Fruit fly (Drosophila melanogaster) whole organism, embryonic: ENCODE data around the gene Ndfip.

ENCODE experiments used
- Bgb ChIP-seq: fragments of 200-800 bp; sonication (Bioruptor generic); IDR thresholded peaks from 2 replicates; pipeline ENCODE4 v1.3.6; 2022; ENCODE audit warnings: missing biosample characterization, missing genetic modification characterization; ENCODE audit not compliant: partially characterized antibody
- CG10431 ChIP-seq: fragments of 200-800 bp; sonication (Bioruptor generic); optimal IDR thresholded peaks from 3 replicates; lab custom pipeline; 2018; ENCODE audit warnings: missing biosample characterization, mild to moderate bottlenecking, missing genetic modification characterization
- CG10543 ChIP-seq: fragments of 200-800 bp; sonication (Bioruptor generic); optimal IDR thresholded peaks from 3 replicates; lab custom pipeline; 2017; ENCODE audit warnings: missing biosample characterization, mild to moderate bottlenecking, missing genetic modification characterization, moderate library complexity
- CG10979 ChIP-seq: fragments of 200-800 bp; sonication (Bioruptor generic); optimal IDR thresholded peaks from 2 replicates; lab custom pipeline; 2018; ENCODE audit warnings: missing biosample characterization, mild to moderate bottlenecking, missing genetic modification characterization, moderate library complexity
- CG11247 ChIP-seq: fragments of 200-800 bp; sonication (Bioruptor generic); IDR thresholded peaks from 2 replicates; pipeline ENCODE4 v1.3.6; 2022; ENCODE audit warnings: missing biosample characterization, missing genetic modification characterization
- CG13775 ChIP-seq: fragments of 200-800 bp; sonication (Bioruptor generic); optimal IDR thresholded peaks from 3 replicates; lab custom pipeline; 2017; ENCODE audit warnings: missing biosample characterization, mild to moderate bottlenecking, missing genetic modification characterization
- CG13894 ChIP-seq: fragments of 200-800 bp; sonication (Bioruptor generic); optimal IDR thresholded peaks from 3 replicates; lab custom pipeline; 2018; ENCODE audit warnings: missing biosample characterization, mild to moderate bottlenecking, missing genetic modification characterization, moderate library complexity
- CG14441 ChIP-seq: fragments of 200-800 bp; sonication (Bioruptor generic); IDR thresholded peaks from 2 replicates; pipeline ENCODE4 v1.3.6; 2022; ENCODE audit warnings: missing biosample characterization, missing genetic modification characterization
- CG14965 ChIP-seq: fragments of 200-800 bp; sonication (Bioruptor generic); optimal IDR thresholded peaks from 2 replicates; lab custom pipeline; 2016; ENCODE audit warnings: missing biosample characterization, missing genetic modification characterization, borderline replicate concordance
- CG18262 ChIP-seq: fragments of 200-800 bp; optimal IDR thresholded peaks from 3 replicates; lab custom pipeline; 2019; ENCODE audit warnings: missing biosample characterization, mild to moderate bottlenecking, missing genetic modification characterization, moderate library complexity
- CG18599 ChIP-seq: fragments of 200-800 bp; sonication (Bioruptor generic); optimal IDR thresholded peaks from 3 replicates; lab custom pipeline; 2017; ENCODE audit warnings: missing biosample characterization, missing genetic modification characterization, mild to moderate bottlenecking, moderate library complexity, missing genetic modification reagents
- CG42726 ChIP-seq: fragments of 200-800 bp; sonication (Bioruptor generic); IDR thresholded peaks from 2 replicates; pipeline ENCODE4 v1.3.6; 2022; ENCODE audit warnings: missing biosample characterization, missing genetic modification characterization; ENCODE audit not compliant: partially characterized antibody
- CG4404 ChIP-seq: fragments of 200-800 bp; sonication (Bioruptor generic); IDR thresholded peaks from 2 replicates; pipeline ENCODE4 v1.3.6; 2022; ENCODE audit warnings: missing biosample characterization, missing genetic modification characterization
- CG4617 ChIP-seq: fragments of 200-800 bp; sonication (Bioruptor generic); optimal IDR thresholded peaks from 3 replicates; lab custom pipeline; 2016; ENCODE audit warnings: missing biosample characterization, missing genetic modification characterization, borderline replicate concordance
- CG5953 ChIP-seq: fragments of 200-800 bp; sonication (Bioruptor generic); IDR thresholded peaks from 2 replicates; pipeline ENCODE4 v1.3.6; 2022; ENCODE audit warnings: missing biosample characterization, missing genetic modification characterization
- CG6254 ChIP-seq: fragments of 200-800 bp; sonication (Bioruptor generic); optimal IDR thresholded peaks from 3 replicates; lab custom pipeline; 2017; ENCODE audit warnings: mild to moderate bottlenecking, missing biosample characterization, missing genetic modification reagents, missing genetic modification characterization
- CG6272 ChIP-seq: fragments of 200-800 bp; sonication (Bioruptor generic); IDR thresholded peaks from 2 replicates; pipeline ENCODE4 v1.3.6; 2022; ENCODE audit warnings: missing biosample characterization, missing genetic modification characterization
- CG6791 ChIP-seq: fragments of 200-800 bp; sonication (Bioruptor generic); IDR thresholded peaks from 3 replicates; pipeline ENCODE4 v1.3.6; 2022; ENCODE audit warnings: missing biosample characterization, missing genetic modification characterization; ENCODE audit not compliant: partially characterized antibody
- CG7963 ChIP-seq: fragments of 200-800 bp; sonication (Bioruptor generic); IDR thresholded peaks from 3 replicates; pipeline ENCODE4 v1.3.6; 2022; ENCODE audit warnings: missing biosample characterization, missing genetic modification characterization; ENCODE audit not compliant: partially characterized antibody
- CG9817 ChIP-seq: fragments of 200-800 bp; sonication (Bioruptor generic); optimal IDR thresholded peaks from 2 replicates; lab custom pipeline; 2018; ENCODE audit warnings: missing biosample characterization, mild to moderate bottlenecking, missing genetic modification characterization, moderate library complexity
- D ChIP-seq, 2 experiments: fragments of 200-800 bp in 1 of 2; fragments of >200 bp in 1 of 2; sonication (Bioruptor generic) in 1 of 2; optimal IDR thresholded peaks; 2 replicates in 1 of 2; 3 replicates in 1 of 2; lab custom pipeline; 2017; ENCODE audit warnings: mild to moderate bottlenecking in 1 of 2, missing biosample characterization in 1 of 2, missing genetic modification characterization in 1 of 2, missing genetic modification reagents in 1 of 2
- Ets97D ChIP-seq: fragments of 200-800 bp; sonication (Bioruptor generic); optimal IDR thresholded peaks from 3 replicates; lab custom pipeline; 2016; ENCODE audit warnings: missing biosample characterization, missing genetic modification characterization
- HLH4C ChIP-seq: fragments of 200-800 bp; sonication (Bioruptor generic); IDR thresholded peaks from 3 replicates; pipeline ENCODE4 v1.3.6; 2022; ENCODE audit warnings: missing biosample characterization, missing genetic modification characterization; ENCODE audit not compliant: partially characterized antibody
- HLHmδ ChIP-seq: fragments of 200-800 bp; sonication (Bioruptor generic); optimal IDR thresholded peaks from 2 replicates; lab custom pipeline; 2018; ENCODE audit warnings: missing biosample characterization, mild to moderate bottlenecking, missing genetic modification characterization, moderate library complexity
- HmgZ ChIP-seq: fragments of 200-800 bp; sonication (Bioruptor generic); optimal IDR thresholded peaks from 2 replicates; lab custom pipeline; 2018; ENCODE audit warnings: missing biosample characterization, mild to moderate bottlenecking, missing genetic modification characterization
- Jarid2 ChIP-seq: fragments of 200-800 bp; sonication (Bioruptor generic); optimal IDR thresholded peaks from 3 replicates; lab custom pipeline; 2017; ENCODE audit warnings: mild to moderate bottlenecking, missing biosample characterization, missing genetic modification reagents, missing genetic modification characterization
- Med ChIP-seq: fragments of 200-800 bp; sonication (Bioruptor generic); peaks from one replicate; lab custom pipeline; 2016; ENCODE audit warnings: missing biosample characterization, missing genetic modification characterization, mild to moderate bottlenecking, inconsistent platforms, moderate library complexity
- Mrtf ChIP-seq: fragments of 200-800 bp; sonication (Bioruptor generic); IDR thresholded peaks from 3 replicates; pipeline ENCODE4 v1.3.6; 2022; ENCODE audit warnings: missing biosample characterization, missing genetic modification characterization
- Rfx ChIP-seq: fragments of 200-800 bp; sonication (Bioruptor generic); IDR thresholded peaks from 2 replicates; pipeline ENCODE4 v1.3.6; 2022; ENCODE audit warnings: missing biosample characterization, missing genetic modification characterization
- YL-1 ChIP-seq: fragments of 200-800 bp; sonication (Bioruptor generic); optimal IDR thresholded peaks from 3 replicates; lab custom pipeline; 2017; ENCODE audit warnings: missing biosample characterization, mild to moderate bottlenecking, missing genetic modification characterization
- al ChIP-seq: fragments of 200-800 bp; sonication (Bioruptor generic); IDR thresholded peaks from 2 replicates; pipeline ENCODE4 v1.3.6; 2022; ENCODE audit warnings: missing biosample characterization, missing genetic modification characterization
- ato ChIP-seq: fragments of 200-800 bp; sonication (Bioruptor generic); IDR thresholded peaks from 2 replicates; pipeline ENCODE4 v1.3.6; 2022; ENCODE audit warnings: missing biosample characterization, missing genetic modification characterization; ENCODE audit not compliant: partially characterized antibody
- cas ChIP-seq: fragments of 200-800 bp; sonication (Bioruptor generic); IDR thresholded peaks from 2 replicates; pipeline ENCODE4 v1.3.6; 2022; ENCODE audit warnings: missing biosample characterization, missing genetic modification characterization
- chn ChIP-seq: fragments of 200-800 bp; sonication (Bioruptor generic); optimal IDR thresholded peaks from 2 replicates; lab custom pipeline; 2016; ENCODE audit warnings: missing biosample characterization, missing genetic modification characterization
- dati ChIP-seq: fragments of 200-800 bp; sonication (Bioruptor generic); IDR thresholded peaks from 2 replicates; pipeline ENCODE4 v1.3.6; 2022; ENCODE audit warnings: missing biosample characterization, missing genetic modification characterization
- ewg ChIP-seq: fragments of 200-800 bp; sonication (Bioruptor generic); optimal IDR thresholded peaks from 3 replicates; lab custom pipeline; 2017; ENCODE audit warnings: mild to moderate bottlenecking, missing biosample characterization, missing genetic modification reagents, missing genetic modification characterization
- h ChIP-seq: fragments of >200 bp; optimal IDR thresholded peaks from 2 replicates; lab custom pipeline; 2017
- hbn ChIP-seq: fragments of 200-800 bp; sonication (Bioruptor generic); IDR thresholded peaks from 2 replicates; pipeline ENCODE4 v1.3.6; 2022; ENCODE audit warnings: missing biosample characterization, missing genetic modification characterization; ENCODE audit not compliant: partially characterized antibody
- jigr1 ChIP-seq: fragments of 200-800 bp; sonication (Bioruptor generic); IDR thresholded peaks from 3 replicates; pipeline ENCODE4 v1.3.6; 2022; ENCODE audit warnings: missing biosample characterization, missing genetic modification characterization
- knrl ChIP-seq: fragments of 200-800 bp; sonication (Bioruptor generic); IDR thresholded peaks from 3 replicates; pipeline ENCODE4 v1.3.6; 2022; ENCODE audit warnings: missing biosample characterization, missing genetic modification characterization; ENCODE audit not compliant: partially characterized antibody
- nmo ChIP-seq: fragments of 200-800 bp; sonication (Bioruptor generic); optimal IDR thresholded peaks from 2 replicates; lab custom pipeline; 2018; ENCODE audit warnings: missing biosample characterization, mild to moderate bottlenecking, missing genetic modification characterization, moderate library complexity
- peb ChIP-seq: fragments of 200-800 bp; sonication (Bioruptor generic); IDR thresholded peaks from 2 replicates; pipeline ENCODE4 v1.3.6; 2022; ENCODE audit warnings: missing biosample characterization, missing genetic modification characterization
- sc ChIP-seq, 3 experiments: fragments of >200 bp in 2 of 3; fragments of 200-800 bp in 1 of 3; sonication (Bioruptor generic) in 1 of 3; optimal IDR thresholded peaks; 2 replicates in 2 of 3; 3 replicates in 1 of 3; lab custom pipeline; 2017; ENCODE audit warnings: mild to moderate bottlenecking in 1 of 3, missing biosample characterization in 1 of 3, missing genetic modification characterization in 1 of 3, missing genetic modification reagents in 1 of 3
- slbo ChIP-seq: fragments of 200-800 bp; sonication (Bioruptor generic); IDR thresholded peaks from 2 replicates; pipeline ENCODE4 v1.3.6; 2022; ENCODE audit warnings: missing biosample characterization, missing genetic modification characterization
- trem ChIP-seq: fragments of 200-800 bp; optimal IDR thresholded peaks from 3 replicates; lab custom pipeline; 2019; ENCODE audit warnings: missing biosample characterization, mild to moderate bottlenecking, missing genetic modification characterization, moderate library complexity
- usp ChIP-seq: fragments of >200 bp; optimal IDR thresholded peaks from 2 replicates; lab custom pipeline; 2017; ENCODE audit warnings: missing biosample characterization, missing genetic modification characterization

The Ndfip gene

DNA sequence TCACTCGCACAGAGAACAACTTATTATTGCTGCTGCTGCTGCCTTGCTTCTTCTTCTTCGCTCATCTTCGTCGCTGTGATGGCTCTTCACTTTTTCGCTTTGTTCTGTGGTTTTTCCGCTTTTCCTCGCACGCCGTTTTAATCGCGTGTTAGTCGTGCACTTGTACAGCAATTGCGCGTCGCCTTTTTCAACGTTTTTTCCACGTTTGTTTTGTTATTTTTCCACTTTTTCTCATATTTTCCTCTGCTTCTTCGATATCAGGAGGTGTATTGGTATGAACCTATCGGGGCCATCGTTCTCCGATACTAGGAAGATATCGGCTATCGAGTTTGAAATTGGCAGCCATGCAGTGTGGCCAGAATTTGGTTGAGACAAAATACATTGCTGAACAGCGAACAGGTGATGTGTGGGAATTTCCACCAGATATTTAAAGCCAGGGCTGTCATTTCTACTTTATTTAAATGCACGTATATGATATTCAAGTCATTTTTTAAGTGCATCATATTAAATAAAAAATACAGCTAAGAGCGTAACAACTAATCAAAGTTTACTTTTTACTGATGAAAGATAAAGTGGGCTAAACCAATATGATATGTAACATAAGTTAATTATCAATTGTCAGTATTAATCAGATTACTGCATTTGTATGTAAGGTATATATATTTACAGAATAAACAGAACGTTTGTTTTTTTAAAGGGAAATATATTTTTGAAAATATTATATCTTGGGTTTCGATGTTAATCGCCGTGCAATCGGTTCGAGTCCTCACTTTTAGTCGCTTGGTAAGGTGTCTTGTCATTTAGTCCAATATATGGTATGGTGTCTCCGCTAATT, 15.1 kb upstream of the Ndfip start, which contains the start of gene Crtc (continued):
- TF ChIP-seq CG4617 (GFP tag; lab: Kevin White, UChicago) (peak; percentile 90), CG7963 (peak; percentile 67; the same call in 2 of the 3 replicates), CG13894 (tag; lab: Kevin White, UChicago) (no peak), YL-1 (GFP tag; lab: Kevin White, UChicago) (peak; percentile 57), ato (GFP tag; lab: Robert Waterston, UW) (peak; percentile 87), chn (GFP tag; lab: Kevin White, UChicago) (no peak), CG14441 (GFP tag; lab: Robert Waterston, UW) (peak; percentile 23; the same call in 1 of the 2 replicates), jigr1 (GFP tag; lab: Robert Waterston, UW) (no peak), CG4404 (no peak), CG6791 (GFP tag; lab: Robert Waterston, UW) (peak; percentile 82), Rfx (no peak), CG10543 (GFP tag; lab: Kevin White, UChicago) (no peak), CG5953 (GFP tag; lab: Robert Waterston, UW) (no peak), knrl (peak; percentile 47; the same call in 2 of the 3 replicates), CG14965 (GFP tag; lab: Kevin White, UChicago) (no peak), al (GFP tag; lab: Robert Waterston, UW) (peak; percentile 46), CG18599 (GFP tag; lab: Kevin White, UChicago) (peak; percentile 13), h (lab: Kevin White, UChicago) (no peak), CG11247 (GFP tag; lab: Robert Waterston, UW) (peak; percentile 39; the same call in 1 of the 2 replicates), Jarid2 (GFP tag; lab: Kevin White, UChicago) (peak; percentile 46), ewg (GFP tag; lab: Kevin White, UChicago) (no peak), CG6272 (GFP tag; lab: Robert Waterston, UW) (no peak), peb (GFP tag; lab: Robert Waterston, UW) (no peak), Ets97D (peak; percentile 65), CG13775 (GFP tag; lab: Kevin White, UChicago) (peak; percentile 23), HmgZ (tag; lab: Kevin White, UChicago) (peak; percentile 5), Med (GFP tag; lab: Kevin White, UChicago) (peak; percentile 70), CG9817 (peak; percentile 13), Bgb (GFP tag; lab: Robert Waterston, UW) (peak; percentile 75), Mrtf (GFP tag; lab: Robert Waterston, UW) (no peak), CG10431 (GFP tag; lab: Kevin White, UChicago) (peak; percentile 26), slbo (GFP tag; lab: Robert Waterston, UW) (peak; percentile 40; the same call in 1 of the 2 replicates), cas (no peak), dati (GFP tag; lab: Robert Waterston, UW) (no peak), D (optimal IDR thresholded peaks at IDR 0.05; lab: Kevin White, UChicago) (peak; percentile 63), D (GFP tag; optimal IDR thresholded peaks at IDR 0.05; lab: Kevin White, UChicago) (no peak), trem (peak; percentile 28), hbn (peak; percentile 58), HLH4C (GFP tag; lab: Robert Waterston, UW) (peak; percentile 86), CG10979 (tag; lab: Kevin White, UChicago) (no peak), nmo (GFP tag; lab: Kevin White, UChicago) (peak; percentile 51), CG42726 (GFP tag; lab: Robert Waterston, UW) (peak; percentile 67; the same call in 1 of the 2 replicates), HLHmδ (GFP tag; lab: Kevin White, UChicago) (peak; percentile 23), usp (GFP tag; lab: Kevin White, UChicago) (no peak), CG18262 (tag; lab: Kevin White, UChicago) (peak; percentile 19), CG6254 (GFP tag; lab: Kevin White, UChicago) (no peak), sc (optimal IDR thresholded peaks at IDR 0.05; lab: Kevin White, UChicago) (no peak), sc (GFP tag; optimal IDR thresholded peaks at IDR 0.05; lab: Kevin White, UChicago) (no peak)
